Worm (Caenorhabditis elegans): ENCODE measurements around the gene D1014.2.

D1014.2 gene

DNA sequence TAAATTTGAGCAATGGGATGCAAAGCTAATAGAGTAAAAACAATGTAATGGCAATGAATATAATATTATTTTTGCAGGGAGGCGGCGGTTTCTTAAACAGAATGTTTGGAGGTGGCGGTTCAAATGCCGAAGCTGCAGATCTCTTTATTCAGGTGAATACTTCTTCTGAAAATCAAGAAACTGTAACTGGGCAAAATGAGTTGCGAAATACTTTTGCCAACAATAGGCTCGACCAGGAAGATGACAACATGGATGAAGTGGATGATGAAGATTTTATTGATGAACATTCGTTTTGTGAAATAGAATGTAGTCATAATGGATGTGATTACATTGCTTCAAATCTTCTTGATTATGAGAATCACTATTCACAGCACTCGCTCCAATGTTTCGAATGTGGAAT, 12.9 kb upstream of the D1014.2 start:
- TF ChIP-seq dao-5 (tag; optimal IDR thresholded peaks at IDR 0.05): no peak
- TF ChIP-seq him-1 (tag; optimal IDR thresholded peaks at IDR 0.05): no peak
- no peak for TF ChIP-seq W03F9.2 (tag; optimal IDR thresholded peaks at IDR 0.05)

DNA sequence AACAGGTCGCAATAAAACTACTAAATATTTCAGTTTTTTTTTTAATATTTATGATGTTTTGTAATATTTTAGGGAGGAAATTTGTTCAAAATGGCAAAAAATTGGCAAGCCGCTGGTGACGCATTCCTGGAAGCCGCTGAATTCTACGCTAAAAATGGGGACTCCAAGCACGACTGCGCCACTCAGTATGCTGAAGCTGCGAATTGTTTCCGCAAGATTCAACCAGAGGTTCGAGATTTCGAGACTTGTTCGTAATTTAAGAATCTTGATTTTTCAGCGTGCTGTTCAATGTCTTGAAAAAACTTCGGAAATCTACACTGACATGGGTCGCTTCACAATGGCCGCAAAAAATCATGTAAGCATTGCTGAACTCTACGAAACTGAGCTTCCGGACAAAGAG, 12.1 kb upstream of the D1014.2 start:
- TF ChIP-seq dao-5 (tag; optimal IDR thresholded peaks at IDR 0.05) (no peak), him-1 (tag; optimal IDR thresholded peaks at IDR 0.05) (no peak), W03F9.2 (tag; optimal IDR thresholded peaks at IDR 0.05) (no peak)

DNA sequence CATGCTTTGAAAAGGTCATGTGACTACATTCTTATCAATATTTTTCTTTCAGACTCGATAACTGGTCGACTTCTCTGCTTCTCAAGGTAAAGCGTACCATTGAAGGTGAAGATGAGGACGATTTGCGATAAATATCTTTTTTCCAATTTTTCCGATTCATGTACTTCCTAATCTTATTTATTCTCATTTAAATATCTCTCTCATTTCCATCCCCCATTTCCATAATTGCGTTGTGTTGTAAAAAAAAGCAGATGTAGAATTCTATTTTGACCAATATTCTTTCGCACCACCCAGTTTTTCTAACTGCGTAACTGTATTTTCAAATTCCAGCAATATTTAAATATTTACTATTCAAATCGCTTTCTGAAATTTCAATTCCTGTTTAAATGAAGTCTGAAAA, 10.8 kb upstream of the D1014.2 start, which contains the start of gene D1014.4:
TSS of gene D1014.4 (plus strand) at position 301 of the 400 bp plus-strand sequence.
- no peak for TF ChIP-seq him-1 (tag; optimal IDR thresholded peaks at IDR 0.05)
- no peak for TF ChIP-seq dao-5 (tag; optimal IDR thresholded peaks at IDR 0.05)
- no peak for TF ChIP-seq W03F9.2 (tag; optimal IDR thresholded peaks at IDR 0.05)

DNA sequence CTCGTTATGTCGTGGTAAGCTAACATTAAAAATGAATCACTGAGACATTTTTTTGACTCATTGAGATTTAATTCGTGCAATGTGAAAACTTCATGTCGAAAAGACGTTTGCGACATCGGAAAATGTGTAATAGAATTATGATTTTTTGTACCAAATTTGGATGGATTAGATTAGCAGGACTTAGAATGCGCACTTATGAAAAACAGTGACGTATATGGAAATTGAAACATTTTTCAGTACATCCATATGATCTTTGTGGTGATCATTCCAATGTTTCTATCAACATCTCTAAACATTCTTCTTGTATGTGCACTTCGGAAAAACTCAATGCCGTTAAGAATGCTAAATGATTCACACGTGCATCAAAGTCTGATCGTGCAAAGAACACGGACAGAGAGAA, 810 bp downstream of the D1014.2 start:
- TF ChIP-seq W03F9.2 (tag; optimal IDR thresholded peaks at IDR 0.05) (no peak), dao-5 (tag; optimal IDR thresholded peaks at IDR 0.05) (no peak), him-1 (tag; optimal IDR thresholded peaks at IDR 0.05) (no peak)

DNA sequence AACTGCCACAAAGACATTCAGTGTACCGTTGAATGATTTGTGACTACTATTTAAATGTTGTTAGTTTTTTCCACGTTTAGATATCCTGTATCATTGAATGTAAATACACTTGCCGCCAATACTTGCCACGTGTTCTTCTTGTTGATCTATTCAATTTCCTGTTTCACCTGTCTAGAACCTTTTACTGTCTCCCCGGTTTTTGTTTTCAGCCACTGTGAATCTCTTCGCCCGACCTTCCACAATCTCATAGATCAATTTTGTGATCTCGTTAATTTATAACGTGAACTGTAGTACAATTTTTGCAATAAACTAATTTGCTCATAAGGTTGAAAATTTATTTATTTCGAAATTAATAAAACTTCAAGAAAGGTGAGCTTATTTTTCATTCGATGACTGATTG, 1.6 kb downstream of the D1014.2 start, which contains the start of gene D1014.13:
TSS of gene D1014.13 (plus strand) at position 301 of the 400 bp plus-strand sequence.
- TF ChIP-seq W03F9.2 (tag; optimal IDR thresholded peaks at IDR 0.05) (no peak), him-1 (tag; optimal IDR thresholded peaks at IDR 0.05) (no peak), dao-5 (tag; optimal IDR thresholded peaks at IDR 0.05) (no peak)

DNA sequence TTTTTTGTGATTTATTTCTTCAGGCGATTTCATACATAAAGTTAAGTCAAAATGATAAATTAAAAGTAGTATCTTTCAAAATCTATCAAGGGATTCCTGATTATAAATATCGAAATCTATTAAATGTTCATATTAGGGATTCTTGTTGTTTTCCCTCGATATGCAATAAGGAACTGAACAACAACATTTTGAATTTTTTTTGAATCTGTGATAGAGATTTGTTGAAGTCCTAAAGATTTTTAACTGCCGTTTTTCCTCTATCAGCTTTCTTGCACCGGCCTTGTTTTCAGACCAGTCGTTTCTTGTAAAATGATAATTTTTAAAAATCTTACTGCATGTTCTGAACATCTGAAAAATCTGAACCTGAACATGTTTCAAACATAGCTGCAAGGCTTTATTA, 12.0 kb downstream of the D1014.2 start:
- TF ChIP-seq him-1 (tag; optimal IDR thresholded peaks at IDR 0.05) (no peak), W03F9.2 (tag; optimal IDR thresholded peaks at IDR 0.05) (no peak), dao-5 (tag; optimal IDR thresholded peaks at IDR 0.05) (no peak)

DNA sequence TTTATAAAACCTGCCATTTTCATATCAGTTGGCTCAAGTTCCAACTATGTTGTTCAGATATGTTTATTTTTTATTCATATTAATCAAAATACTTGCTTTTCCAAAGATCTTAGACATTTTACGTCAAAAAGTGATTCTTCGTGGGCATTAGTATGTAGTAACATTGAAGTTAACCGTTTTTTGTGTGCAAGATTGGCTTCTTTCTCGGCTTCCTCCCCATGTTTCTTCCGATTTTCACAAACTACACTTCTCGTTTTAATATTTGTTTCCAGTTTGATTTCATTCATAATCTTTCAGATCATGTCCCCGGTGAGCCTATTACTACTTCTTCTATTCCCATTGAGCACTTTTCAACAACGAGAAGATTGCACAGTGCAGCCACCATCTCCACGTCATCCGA, 13.7 kb downstream of the D1014.2 start, which contains the start of gene sul-2:
TSS of gene sul-2 (plus strand) at position 301 of the 400 bp plus-strand sequence.
- no peak for TF ChIP-seq W03F9.2 (tag; optimal IDR thresholded peaks at IDR 0.05)
- no peak for TF ChIP-seq him-1 (tag; optimal IDR thresholded peaks at IDR 0.05)
- TF ChIP-seq dao-5 (tag; optimal IDR thresholded peaks at IDR 0.05): no peak

DNA sequence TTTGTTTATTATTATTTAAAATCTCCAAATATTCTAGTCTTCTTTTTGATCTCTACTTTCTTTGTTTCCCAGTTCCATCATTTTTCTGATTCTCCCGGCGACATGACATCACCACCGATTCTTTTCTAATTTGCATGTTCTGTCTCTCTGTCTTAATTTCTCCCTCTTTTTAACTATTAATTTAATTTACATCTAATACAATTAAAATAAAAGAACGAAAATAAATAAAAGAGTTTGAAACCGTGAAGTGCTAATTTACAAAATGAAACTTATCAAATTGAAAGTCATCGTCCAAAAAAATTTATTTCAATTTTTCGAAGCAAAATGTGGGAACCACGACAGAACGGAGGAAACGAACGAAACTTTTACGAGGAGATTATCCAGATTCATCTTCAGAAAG, 15.9 kb downstream of the D1014.2 start, which contains the start of gene F20D6.6:
TSS of gene F20D6.6 (plus strand) at position 301 of the 400 bp plus-strand sequence.
- TF ChIP-seq dao-5 (tag; optimal IDR thresholded peaks at IDR 0.05): no peak
- TF ChIP-seq him-1 (tag; optimal IDR thresholded peaks at IDR 0.05): no peak

DNA sequence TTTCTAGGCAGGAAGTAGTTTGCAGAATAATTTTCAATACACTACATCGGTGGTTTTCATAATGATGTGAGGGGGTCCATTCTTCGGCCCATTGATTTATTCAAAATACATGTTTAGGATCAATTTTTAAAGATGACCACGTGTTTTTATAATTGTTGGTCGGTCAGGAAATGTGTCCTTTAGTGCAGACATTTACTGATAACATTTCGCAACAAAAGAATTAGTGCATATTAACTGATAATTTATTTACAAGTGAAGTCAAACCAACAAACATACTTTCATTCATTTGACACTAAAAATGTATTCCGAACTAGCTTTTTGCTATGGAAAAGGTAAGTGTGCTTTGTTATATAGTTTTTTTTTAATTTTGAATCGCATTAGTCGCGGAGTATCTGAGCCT, 18.0 kb downstream of the D1014.2 start, which contains the start of gene F20D6.5:
TSS of gene F20D6.5 (plus strand) at position 259 of the 400 bp plus-strand sequence.
- TF ChIP-seq him-1 (tag; optimal IDR thresholded peaks at IDR 0.05): no peak
- no peak for TF ChIP-seq W03F9.2 (tag; optimal IDR thresholded peaks at IDR 0.05)
- TF ChIP-seq dao-5 (tag; optimal IDR thresholded peaks at IDR 0.05): no peak

DNA sequence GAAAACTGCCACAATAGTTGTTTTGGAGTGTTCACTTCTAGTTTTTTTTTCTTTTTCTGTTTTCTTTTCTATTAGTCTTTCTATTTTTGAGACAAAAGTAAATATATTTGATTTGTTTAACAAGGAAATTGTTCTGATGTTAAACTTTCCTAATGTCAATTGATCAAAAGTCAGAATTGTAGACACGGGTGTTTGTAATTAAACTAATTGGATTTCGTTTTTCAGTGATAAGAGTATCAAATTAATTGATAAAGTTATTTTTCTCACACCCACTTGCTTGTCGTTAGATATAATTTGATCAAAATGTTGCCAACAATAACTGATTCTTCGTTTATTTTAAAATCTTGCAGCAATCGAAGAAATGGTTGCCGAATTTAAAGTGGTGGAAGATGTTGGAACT, 19.5 kb downstream of the D1014.2 start:
- TF ChIP-seq W03F9.2 (tag; optimal IDR thresholded peaks at IDR 0.05) (no peak), dao-5 (tag; optimal IDR thresholded peaks at IDR 0.05) (no peak), him-1 (tag; optimal IDR thresholded peaks at IDR 0.05) (no peak)

DNA sequence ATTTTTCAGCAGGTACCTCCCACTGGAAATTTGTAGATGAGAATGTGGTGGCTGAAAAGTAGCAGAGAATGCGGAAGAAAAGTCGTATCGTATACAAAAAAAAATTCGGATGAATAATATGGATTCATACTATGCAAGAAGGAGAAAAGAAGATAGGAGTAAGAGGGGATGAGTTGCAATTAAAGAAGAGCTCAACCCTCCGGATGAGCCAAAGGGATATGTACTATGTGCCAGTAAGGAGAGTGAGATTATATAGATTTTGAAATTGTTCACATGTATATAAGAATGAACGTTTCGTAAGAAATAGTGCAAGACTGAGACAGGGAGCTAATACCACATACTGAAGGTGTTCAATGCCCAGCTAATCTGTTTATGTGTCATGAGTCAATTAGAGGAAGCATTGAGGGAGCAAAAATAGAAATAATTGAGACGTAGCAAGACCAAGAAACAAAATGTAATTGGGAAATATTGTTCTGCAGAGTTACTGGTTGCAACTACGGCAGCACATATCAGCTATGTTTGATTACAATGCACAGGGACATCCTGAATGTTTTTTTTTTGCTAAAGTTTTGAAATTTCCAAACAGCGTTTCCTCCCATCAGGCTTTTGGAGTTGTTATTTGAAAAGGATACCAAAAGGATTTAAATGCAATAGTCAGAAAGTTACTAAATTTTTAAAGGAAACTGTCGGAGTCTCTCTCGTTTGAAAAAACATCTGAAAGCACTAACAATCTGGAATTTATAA, 24.7 kb downstream of the D1014.2 start, which contains the start of gene F20D6.8:
TSS of gene F20D6.8 (minus strand) at position 51 of the 744 bp plus-strand sequence.
- TF ChIP-seq him-1 (tag; optimal IDR thresholded peaks at IDR 0.05): no peak

DNA sequence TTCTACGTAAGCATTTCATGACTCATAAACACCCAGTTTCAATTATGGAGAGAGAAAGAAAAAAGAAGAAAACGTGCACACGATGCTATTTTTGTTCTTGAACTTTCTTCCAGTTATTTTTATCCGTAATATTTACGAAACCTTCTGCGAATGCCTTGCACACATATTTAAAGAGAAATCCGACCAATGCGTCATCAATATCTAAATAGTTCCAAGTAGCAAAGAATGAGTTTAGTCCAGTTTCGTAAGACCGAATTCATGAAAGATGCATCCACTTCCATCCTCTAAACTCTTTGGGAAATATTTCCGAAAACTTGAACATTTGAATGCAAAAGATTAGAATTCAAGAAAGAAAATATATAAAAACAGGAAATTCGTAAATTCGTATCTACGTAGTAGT, 25.4 kb downstream of the D1014.2 start:
- TF ChIP-seq him-1 (tag; optimal IDR thresholded peaks at IDR 0.05) (no peak), dao-5 (tag; optimal IDR thresholded peaks at IDR 0.05) (no peak), W03F9.2 (tag; optimal IDR thresholded peaks at IDR 0.05) (no peak)

DNA sequence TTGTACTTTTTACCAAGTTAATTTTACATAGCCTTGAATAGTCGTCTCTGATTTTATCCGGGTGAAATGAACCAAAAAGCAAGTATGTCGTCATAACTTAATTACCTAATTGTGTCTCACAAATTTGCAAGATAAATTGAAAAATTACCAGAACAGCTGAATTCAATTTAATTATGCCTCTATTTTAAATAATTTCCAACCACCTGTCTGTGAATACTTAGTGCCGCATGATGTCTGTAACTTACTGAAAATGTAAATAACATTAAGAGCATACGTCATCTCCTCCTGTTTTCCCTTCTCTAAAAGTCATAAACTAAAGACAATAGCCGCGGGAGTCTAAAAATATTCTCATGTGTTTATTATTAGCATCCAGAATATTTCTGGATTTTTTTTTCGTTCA, 26.6 kb downstream of the D1014.2 start:
- TF ChIP-seq W03F9.2 (tag; optimal IDR thresholded peaks at IDR 0.05) (no peak), him-1 (tag; optimal IDR thresholded peaks at IDR 0.05) (no peak), dao-5 (tag; optimal IDR thresholded peaks at IDR 0.05) (no peak)

DNA sequence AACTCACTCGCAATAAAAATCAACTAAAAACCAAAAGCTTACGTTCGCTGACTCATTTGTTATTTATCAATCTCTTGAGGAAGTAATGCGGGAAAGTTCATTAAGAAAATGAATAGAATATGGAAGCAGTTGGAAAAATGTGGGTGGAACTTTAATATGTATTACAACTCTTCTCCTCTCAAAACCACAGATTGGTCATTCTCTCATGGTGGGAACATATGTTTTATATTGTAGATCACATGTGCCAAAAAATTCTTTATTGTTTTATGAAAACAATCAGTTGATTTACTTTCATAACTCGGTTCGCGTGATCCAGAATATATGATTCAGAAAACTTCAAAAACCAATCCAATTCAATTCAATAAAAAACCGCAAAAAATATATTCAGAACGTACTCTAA, 28.0 kb downstream of the D1014.2 start:
- TF ChIP-seq dao-5 (tag; optimal IDR thresholded peaks at IDR 0.05): no peak
- no peak for TF ChIP-seq W03F9.2 (tag; optimal IDR thresholded peaks at IDR 0.05)
- no peak for TF ChIP-seq him-1 (tag; optimal IDR thresholded peaks at IDR 0.05)

DNA sequence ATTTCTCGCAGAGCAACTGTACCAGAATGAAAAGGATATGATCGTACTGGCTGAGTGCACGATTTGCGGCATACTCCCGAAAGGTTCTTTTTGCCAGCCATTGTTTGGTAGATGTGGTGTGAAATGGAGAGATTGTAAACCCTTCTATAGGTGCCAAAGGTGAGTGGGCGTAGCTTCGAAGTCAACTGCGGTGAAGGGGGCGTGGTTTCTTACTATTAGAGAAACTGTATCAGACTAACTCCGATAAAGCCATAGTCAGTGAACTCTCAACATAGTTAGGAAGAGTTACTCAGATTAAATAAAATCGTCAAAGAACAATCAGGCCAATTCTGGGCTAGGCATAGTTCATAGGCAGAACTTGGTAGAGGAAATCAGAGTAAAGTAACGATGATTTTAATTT, 33.6 kb downstream of the D1014.2 start, which contains the start of gene F20D6.9:
TSS of gene F20D6.9 (minus strand) at position 101 of the 400 bp plus-strand sequence.
- no peak for TF ChIP-seq him-1 (tag; optimal IDR thresholded peaks at IDR 0.05)
- no peak for TF ChIP-seq W03F9.2 (tag; optimal IDR thresholded peaks at IDR 0.05)
- TF ChIP-seq dao-5 (tag; optimal IDR thresholded peaks at IDR 0.05): no peak

Measured in whole organism, L4/young adult.